Fruit fly (Drosophila melanogaster) whole organism, embryonic: Measurements from ENCODE around the gene miple1.

ENCODE experiments used
- C15 ChIP-seq: fragments of 200-800 bp; sonication (Bioruptor generic); IDR thresholded peaks from 3 replicates; pipeline ENCODE4 v1.3.6; 2022; ENCODE audit warnings: missing biosample characterization, missing genetic modification characterization
- CG10147 ChIP-seq: fragments of 200-800 bp; sonication (Bioruptor generic); optimal IDR thresholded peaks from 2 replicates; lab custom pipeline; 2019; ENCODE audit warnings: missing biosample characterization, mild to moderate bottlenecking, missing genetic modification characterization, moderate library complexity
- CG10959 ChIP-seq: fragments of 200-800 bp; sonication (Bioruptor generic); IDR thresholded peaks from 2 replicates; pipeline ENCODE4 v1.3.6; 2022; ENCODE audit warnings: missing biosample characterization, missing genetic modification characterization
- CG11085 ChIP-seq: fragments of 200-800 bp; sonication (Bioruptor generic); IDR thresholded peaks from 2 replicates; pipeline ENCODE4 v1.3.6; 2022; ENCODE audit warnings: missing biosample characterization, missing genetic modification characterization
- CG11504 ChIP-seq: fragments of 200-800 bp; sonication (Bioruptor generic); optimal IDR thresholded peaks from 3 replicates; lab custom pipeline; 2019; ENCODE audit warnings: missing biosample characterization, mild to moderate bottlenecking, missing genetic modification characterization, moderate library complexity
- CG1233 ChIP-seq: fragments of 200-800 bp; sonication (Bioruptor generic); optimal IDR thresholded peaks from 4 replicates; lab custom pipeline; 2018; ENCODE audit warnings: missing biosample characterization, mild to moderate bottlenecking, missing genetic modification characterization
- CG12659 ChIP-seq: fragments of 200-800 bp; sonication (Bioruptor generic); optimal IDR thresholded peaks from 3 replicates; lab custom pipeline; 2017; ENCODE audit warnings: mild to moderate bottlenecking, missing biosample characterization, missing genetic modification reagents, missing genetic modification characterization
- CG14050 ChIP-seq: fragments of 200-800 bp; sonication (Bioruptor generic); IDR thresholded peaks from 3 replicates; pipeline ENCODE4 v1.3.6; 2022; ENCODE audit warnings: missing biosample characterization, missing genetic modification characterization
- CG16815 ChIP-seq: fragments of 200-800 bp; sonication (Bioruptor generic); optimal IDR thresholded peaks from 3 replicates; lab custom pipeline; 2017; ENCODE audit warnings: missing biosample characterization, mild to moderate bottlenecking, missing genetic modification characterization
- CG17612 ChIP-seq: fragments of 200-800 bp; sonication (Bioruptor generic); IDR thresholded peaks from 2 replicates; pipeline ENCODE4 v1.3.6; 2022; ENCODE audit warnings: missing biosample characterization, missing genetic modification characterization
- CG17802 ChIP-seq: fragments of 200-800 bp; sonication (Bioruptor generic); optimal IDR thresholded peaks from 2 replicates; lab custom pipeline; 2018; ENCODE audit warnings: missing biosample characterization, mild to moderate bottlenecking, missing genetic modification characterization, moderate library complexity
- CG17912 ChIP-seq: fragments of 200-800 bp; sonication (Bioruptor generic); optimal IDR thresholded peaks from 2 replicates; lab custom pipeline; 2018; ENCODE audit warnings: missing biosample characterization, mild to moderate bottlenecking, missing genetic modification characterization
- CG2120 ChIP-seq: fragments of 200-800 bp; sonication (Bioruptor generic); optimal IDR thresholded peaks from 3 replicates; lab custom pipeline; 2016; ENCODE audit warnings: missing biosample characterization, missing genetic modification characterization
- CG2678 ChIP-seq: fragments of 200-800 bp; sonication (Bioruptor generic); optimal IDR thresholded peaks from 3 replicates; lab custom pipeline; 2019; ENCODE audit warnings: missing biosample characterization, mild to moderate bottlenecking, missing genetic modification characterization, moderate library complexity
- CG3407 ChIP-seq: fragments of 200-800 bp; sonication (Bioruptor generic); optimal IDR thresholded peaks from 2 replicates; lab custom pipeline; 2018; ENCODE audit warnings: missing biosample characterization, mild to moderate bottlenecking, missing genetic modification characterization
- CG3995 ChIP-seq: fragments of 200-800 bp; sonication (Bioruptor generic); optimal IDR thresholded peaks from 3 replicates; lab custom pipeline; 2016; ENCODE audit warnings: missing biosample characterization, missing genetic modification characterization
- CG43689 ChIP-seq: fragments of 200-800 bp; sonication (Bioruptor generic); IDR thresholded peaks from 2 replicates; pipeline ENCODE4 v1.3.6; 2022; ENCODE audit warnings: missing biosample characterization, missing genetic modification characterization
- CG6791 ChIP-seq: fragments of 200-800 bp; sonication (Bioruptor generic); IDR thresholded peaks from 3 replicates; pipeline ENCODE4 v1.3.6; 2022; ENCODE audit warnings: missing biosample characterization, missing genetic modification characterization; ENCODE audit not compliant: partially characterized antibody
- CG8359 ChIP-seq: fragments of 200-800 bp; sonication (Bioruptor generic); optimal IDR thresholded peaks from 2 replicates; lab custom pipeline; 2017; ENCODE audit warnings: missing biosample characterization, mild to moderate bottlenecking, missing genetic modification characterization, borderline replicate concordance
- CG9727 ChIP-seq: fragments of 200-800 bp; sonication (Bioruptor generic); optimal IDR thresholded peaks from 3 replicates; lab custom pipeline; 2017; ENCODE audit warnings: missing biosample characterization, mild to moderate bottlenecking, missing genetic modification characterization
- Dbx ChIP-seq: fragments of 200-800 bp; sonication (Bioruptor generic); IDR thresholded peaks from 3 replicates; pipeline ENCODE4 v1.3.6; 2022; ENCODE audit warnings: missing biosample characterization, missing genetic modification characterization
- Gug ChIP-seq: fragments of 200-800 bp; sonication (Bioruptor generic); IDR thresholded peaks from 4 replicates; pipeline ENCODE4 v1.3.6; 2022; ENCODE audit warnings: missing biosample characterization, missing genetic modification characterization
- Hr51 ChIP-seq, 2 experiments: fragments of 200-800 bp; sonication (Bioruptor generic); optimal IDR thresholded peaks; 2 replicates in 1 of 2; 3 replicates in 1 of 2; lab custom pipeline; 2016 to 2018; ENCODE audit warnings: missing biosample characterization in 2 of 2, missing genetic modification characterization in 2 of 2, mild to moderate bottlenecking in 1 of 2, moderate library complexity in 1 of 2
- MTF-1 ChIP-seq: fragments of 200-800 bp; sonication (Bioruptor generic); optimal IDR thresholded peaks from 2 replicates; lab custom pipeline; 2018; ENCODE audit warnings: missing biosample characterization, mild to moderate bottlenecking, missing genetic modification characterization, borderline replicate concordance
- Mad ChIP-seq: fragments of 200-800 bp; sonication (Bioruptor generic); optimal IDR thresholded peaks from 2 replicates; lab custom pipeline; 2016; ENCODE audit warnings: missing biosample characterization, missing genetic modification characterization
- NK7.1 ChIP-seq: fragments of 200-800 bp; sonication (Bioruptor generic); optimal IDR thresholded peaks from 3 replicates; lab custom pipeline; 2016; ENCODE audit warnings: missing biosample characterization, missing genetic modification characterization
- Oaz ChIP-seq: fragments of 200-800 bp; sonication (Bioruptor generic); IDR thresholded peaks from 2 replicates; pipeline ENCODE4 v1.3.6; 2022; ENCODE audit warnings: missing biosample characterization, missing genetic modification characterization
- Ravus ChIP-seq: fragments of 200-800 bp; sonication (Bioruptor generic); IDR thresholded peaks from 2 replicates; pipeline ENCODE4 v1.3.6; 2022; ENCODE audit warnings: missing biosample characterization, missing genetic modification characterization
- Tbp ChIP-seq: fragments of >200 bp; optimal IDR thresholded peaks from 2 replicates; lab custom pipeline; 2018; ENCODE audit warnings: missing biosample characterization, missing genetic modification characterization
- YL-1 ChIP-seq: fragments of 200-800 bp; sonication (Bioruptor generic); optimal IDR thresholded peaks from 3 replicates; lab custom pipeline; 2017; ENCODE audit warnings: missing biosample characterization, mild to moderate bottlenecking, missing genetic modification characterization
- ase ChIP-seq: fragments of 200-800 bp; sonication (Bioruptor generic); IDR thresholded peaks from 3 replicates; pipeline ENCODE4 v1.3.6; 2022; ENCODE audit warnings: missing biosample characterization, missing genetic modification characterization
- chm ChIP-seq: fragments of 200-800 bp; sonication (Bioruptor generic); IDR thresholded peaks from 2 replicates; pipeline ENCODE4 v1.3.6; 2022; ENCODE audit warnings: missing biosample characterization, missing genetic modification characterization
- corto ChIP-seq: fragments of 200-800 bp; sonication (Bioruptor generic); optimal IDR thresholded peaks from 2 replicates; lab custom pipeline; 2016; ENCODE audit warnings: missing biosample characterization, mild to moderate bottlenecking, missing genetic modification characterization, moderate library complexity
- da ChIP-seq: fragments of 200-800 bp; sonication (Bioruptor generic); optimal IDR thresholded peaks from 2 replicates; lab custom pipeline; 2016; ENCODE audit warnings: missing biosample characterization, missing genetic modification characterization
- disco-r ChIP-seq: fragments of 200-800 bp; sonication (Bioruptor generic); optimal IDR thresholded peaks from 2 replicates; lab custom pipeline; 2016; ENCODE audit warnings: missing biosample characterization, missing genetic modification characterization
- emc ChIP-seq: fragments of 200-800 bp; sonication (Bioruptor generic); optimal IDR thresholded peaks from 2 replicates; lab custom pipeline; 2016; ENCODE audit warnings: missing biosample characterization, missing genetic modification characterization
- eve ChIP-seq, 2 experiments: fragments of >200 bp; optimal IDR thresholded peaks; 2 replicates each; lab custom pipeline; 2017; ENCODE audit warnings: missing biosample characterization in 2 of 2, missing genetic modification characterization in 2 of 2
- ham ChIP-seq: fragments of 200-800 bp; sonication (Bioruptor generic); IDR thresholded peaks from 2 replicates; pipeline ENCODE4 v1.3.6; 2022; ENCODE audit warnings: missing biosample characterization, missing genetic modification characterization
- hbn ChIP-seq: fragments of 200-800 bp; sonication (Bioruptor generic); IDR thresholded peaks from 2 replicates; pipeline ENCODE4 v1.3.6; 2022; ENCODE audit warnings: missing biosample characterization, missing genetic modification characterization; ENCODE audit not compliant: partially characterized antibody
- lab ChIP-seq: fragments of 200-800 bp; sonication (Bioruptor generic); optimal IDR thresholded peaks from 3 replicates; lab custom pipeline; 2017; ENCODE audit warnings: missing biosample characterization, missing genetic modification characterization, mild to moderate bottlenecking, moderate library complexity, missing genetic modification reagents
- lbe ChIP-seq: fragments of 200-800 bp; sonication (Bioruptor generic); optimal IDR thresholded peaks from 2 replicates; lab custom pipeline; 2016; ENCODE audit warnings: missing biosample characterization, mild to moderate bottlenecking, missing genetic modification characterization
- mam ChIP-seq: fragments of 200-800 bp; sonication (Bioruptor generic); optimal IDR thresholded peaks from 3 replicates; lab custom pipeline; 2016; ENCODE audit warnings: missing biosample characterization, missing genetic modification characterization
- peb ChIP-seq: fragments of 200-800 bp; sonication (Bioruptor generic); IDR thresholded peaks from 2 replicates; pipeline ENCODE4 v1.3.6; 2022; ENCODE audit warnings: missing biosample characterization, missing genetic modification characterization
- pzg ChIP-seq: fragments of 200-800 bp; sonication (Bioruptor generic); optimal IDR thresholded peaks from 3 replicates; lab custom pipeline; 2018; ENCODE audit warnings: missing biosample characterization, mild to moderate bottlenecking, missing genetic modification characterization, moderate library complexity
- row ChIP-seq: fragments of 200-800 bp; sonication (Bioruptor generic); IDR thresholded peaks from 3 replicates; pipeline ENCODE4 v1.3.6; 2022; ENCODE audit warnings: missing biosample characterization, missing genetic modification characterization
- schlank ChIP-seq: fragments of 200-800 bp; sonication (Bioruptor generic); optimal IDR thresholded peaks from 2 replicates; lab custom pipeline; 2018; ENCODE audit warnings: missing biosample characterization, mild to moderate bottlenecking, missing genetic modification characterization
- sd ChIP-seq: fragments of 200-800 bp; sonication (Bioruptor generic); optimal IDR thresholded peaks from 3 replicates; lab custom pipeline; 2018; ENCODE audit warnings: missing biosample characterization, mild to moderate bottlenecking, missing genetic modification characterization, moderate library complexity
- slp2 ChIP-seq: fragments of 200-800 bp; sonication (Bioruptor generic); optimal IDR thresholded peaks from 2 replicates; lab custom pipeline; 2016; ENCODE audit warnings: missing biosample characterization, missing genetic modification characterization
- tup ChIP-seq: fragments of 200-800 bp; sonication (Bioruptor generic); optimal IDR thresholded peaks from 2 replicates; lab custom pipeline; 2016; ENCODE audit warnings: missing biosample characterization, mild to moderate bottlenecking, missing genetic modification characterization, moderate library complexity
- zen2 ChIP-seq: fragments of 200-800 bp; sonication (Bioruptor generic); IDR thresholded peaks from 3 replicates; pipeline ENCODE4 v1.3.6; 2022; ENCODE audit warnings: missing biosample characterization, missing genetic modification characterization; ENCODE audit not compliant: partially characterized antibody

miple1 gene

DNA sequence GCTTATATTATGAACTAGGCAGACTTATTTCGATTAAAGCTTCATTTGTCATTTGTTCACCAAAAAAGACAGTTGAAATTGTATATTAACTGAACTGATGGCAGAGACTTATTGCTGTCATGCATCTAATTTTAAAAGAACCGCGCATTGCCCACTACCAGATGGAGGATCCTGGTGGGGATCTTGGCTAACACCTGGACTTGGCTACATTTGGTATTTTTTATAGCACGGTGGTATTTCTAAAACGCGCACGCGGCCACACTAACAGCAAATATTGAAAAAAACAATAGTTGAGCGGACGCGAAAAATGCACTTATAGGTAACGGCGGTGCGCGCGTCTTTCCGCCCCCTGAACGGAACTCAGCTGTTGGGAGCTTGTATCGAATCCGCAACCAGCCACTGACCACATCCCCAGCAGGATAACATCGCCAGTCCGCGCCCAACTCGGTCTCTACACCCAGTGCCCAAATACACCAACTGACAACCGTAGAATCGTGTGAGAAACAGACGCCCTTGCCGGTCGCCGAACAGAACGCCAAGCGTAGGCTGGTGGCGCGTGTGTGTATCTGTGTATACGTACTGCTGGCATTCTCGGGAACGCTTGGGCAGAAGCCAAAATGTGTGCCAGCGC is 25.2 kb downstream of the miple1 start (continued):
- TF ChIP-seq Ravus (GFP tag; lab: Robert Waterston, UW) (no peak), hbn (GFP tag; lab: Robert Waterston, UW) (no peak), CG11504 (tag; lab: Kevin White, UChicago) (peak; percentile 56), CG17612 (no peak), CG3995 (no peak), NK7.1 (GFP tag; lab: Kevin White, UChicago) (no peak), schlank (tag; lab: Kevin White, UChicago) (no peak), sd (tag; lab: Kevin White, UChicago) (peak; percentile 33), CG14050 (0 out of 3 replicates have a peak, but pooled peaks have one; percentile 12), zen2 (GFP tag; lab: Robert Waterston, UW) (no peak), tup (no peak), Hr51 (GFP tag; optimal IDR thresholded peaks at IDR 0.05; lab: Kevin White, UChicago) (peak in 1 of 2 experiments; percentile 17), YL-1 (GFP tag; lab: Kevin White, UChicago) (peak; percentile 68), mam (GFP tag; lab: Kevin White, UChicago) (no peak), eve (GFP tag; optimal IDR thresholded peaks at IDR 0.05; lab: Kevin White, UChicago) (no peak), ham (GFP tag; lab: Robert Waterston, UW) (no peak), CG6791 (0 out of 3 replicates have a peak, but pooled peaks have one; percentile 7), lab (GFP tag; lab: Kevin White, UChicago) (peak; percentile 60), CG2120 (GFP tag; lab: Kevin White, UChicago) (no peak), Gug (GFP tag; lab: Robert Waterston, UW) (no peak), CG1233 (GFP tag; lab: Kevin White, UChicago) (peak; percentile 25), CG43689 (GFP tag; lab: Robert Waterston, UW) (no peak), emc (GFP tag; lab: Kevin White, UChicago) (no peak), CG17912 (GFP tag; lab: Kevin White, UChicago) (no peak), CG3407 (GFP tag; lab: Kevin White, UChicago) (no peak), CG10959 (GFP tag; lab: Robert Waterston, UW) (no peak), peb (GFP tag; lab: Robert Waterston, UW) (no peak), CG12659 (GFP tag; lab: Kevin White, UChicago) (peak; percentile 84), Dbx (GFP tag; lab: Robert Waterston, UW) (no peak), slp2 (no peak), C15 (GFP tag; lab: Robert Waterston, UW) (no peak), Tbp (GFP tag; lab: Kevin White, UChicago) (no peak), CG8359 (GFP tag; lab: Kevin White, UChicago) (no peak), CG9727 (GFP tag; lab: Kevin White, UChicago) (no peak), da (GFP tag; lab: Kevin White, UChicago) (no peak), lbe (GFP tag; lab: Kevin White, UChicago) (no peak), CG2678 (no peak), MTF-1 (GFP tag; lab: Kevin White, UChicago) (no peak), Mad (no peak), disco-r (no peak), CG17802 (tag; lab: Kevin White, UChicago) (peak; percentile 2), CG16815 (no peak), corto (GFP tag; lab: Kevin White, UChicago) (no peak), pzg (GFP tag; lab: Kevin White, UChicago) (peak; percentile 93), CG11085 (GFP tag; lab: Robert Waterston, UW) (no peak), CG10147 (GFP tag; lab: Kevin White, UChicago) (no peak), ase (GFP tag; lab: Robert Waterston, UW) (no peak), Oaz (GFP tag; lab: Robert Waterston, UW) (no peak), chm (GFP tag; lab: Robert Waterston, UW) (peak; percentile 64; the same call in 1 of the 2 replicates), row (GFP tag; lab: Robert Waterston, UW) (peak; percentile 10; the same call in 1 of the 3 replicates)
